Worm (Caenorhabditis elegans) whole organism, L3 larva: Measurements from ENCODE around the gene fkh-7.

Experiments
- ZK546.5 ChIP-seq: sonication (generic microtip); optimal IDR thresholded peaks from 2 replicates; lab custom pipeline; 2017; ENCODE audit warnings: missing biosample characterization, missing genetic modification characterization
- aly-2 ChIP-seq: fragments of 150-350 bp; optimal IDR thresholded peaks from 2 replicates; lab custom pipeline; 2014; ENCODE audit warnings: missing biosample characterization, missing genetic modification characterization
- ama-1 ChIP-seq: fragments of 150-350 bp; optimal IDR thresholded peaks from 2 replicates; lab custom pipeline; 2018
- ceh-82 ChIP-seq: fragments of 150-350 bp; optimal IDR thresholded peaks from 2 replicates; lab custom pipeline; 2014; ENCODE audit warnings: missing biosample characterization, missing genetic modification characterization
- ceh-9 ChIP-seq: sonication (generic microtip); optimal IDR thresholded peaks from 2 replicates; lab custom pipeline; 2018; ENCODE audit warnings: missing biosample characterization, missing genetic modification characterization
- daf-12 ChIP-seq: fragments of 150-350 bp; optimal IDR thresholded peaks from 2 replicates; lab custom pipeline; 2014; ENCODE audit warnings: missing biosample characterization, missing genetic modification reagents, missing genetic modification characterization
- elt-3 ChIP-seq, 3 experiments: fragments of 150-350 bp in 1 of 3; sonication (generic microtip) in 2 of 3; optimal IDR thresholded peaks; 2 replicates in 2 of 3; 4 replicates in 1 of 3; lab custom pipeline; 2014 to 2017; ENCODE audit warnings: missing biosample characterization in 3 of 3, missing genetic modification characterization in 3 of 3
- eor-1 ChIP-seq, 2 experiments: fragments of 150-350 bp; optimal IDR thresholded peaks; 2 replicates each; lab custom pipeline; 2014 to 2018; ENCODE audit warnings: missing biosample characterization in 2 of 2, missing genetic modification characterization in 2 of 2
- fos-1 ChIP-seq: fragments of 150-350 bp; optimal IDR thresholded peaks from 2 replicates; lab custom pipeline; 2014; ENCODE audit warnings: missing biosample characterization, missing genetic modification characterization
- nhr-23 ChIP-seq: fragments of 150-350 bp; optimal IDR thresholded peaks from 2 replicates; lab custom pipeline; 2014; ENCODE audit warnings: missing biosample characterization, missing genetic modification reagents, missing genetic modification characterization
- nhr-76 ChIP-seq: fragments of 150-350 bp; sonication (generic microtip); optimal IDR thresholded peaks from 5 replicates; lab custom pipeline; 2014; ENCODE audit warnings: missing biosample characterization, missing genetic modification characterization
- skn-1 ChIP-seq: fragments of 150-350 bp; optimal IDR thresholded peaks from 2 replicates; lab custom pipeline; 2014; ENCODE audit warnings: missing biosample characterization, missing genetic modification characterization

ce11 chrIV:5604465-5604864 lies 20.0 kb downstream of the fkh-7 start:
- TF ChIP-seq fos-1 (tag; lab: Kevin White, UChicago) (no peak), elt-3 (tag; optimal IDR thresholded peaks at IDR 0.05; lab: Kevin White, UChicago) (no peak), nhr-23 (tag; lab: Kevin White, UChicago) (no peak), nhr-76 (tag; lab: Kevin White, UChicago) (no peak), ceh-82 (tag; lab: Kevin White, UChicago) (no peak), eor-1 (tag; optimal IDR thresholded peaks at IDR 0.05; lab: Kevin White, UChicago) (no peak), ceh-9 (tag; lab: Kevin White, UChicago) (no peak), skn-1 (peak; percentile 94), aly-2 (tag; lab: Kevin White, UChicago) (no peak), ZK546.5 (tag; lab: Kevin White, UChicago) (no peak), ama-1 (no peak), daf-12 (tag; lab: Kevin White, UChicago) (no peak)
